Fruit fly (Drosophila melanogaster): ENCODE data around the gene Es2.

Gene Es2

dm6 chrX:8490976-8491345, 29.7 kb downstream of the Es2 start:
- no peak for TF ChIP-seq CG17801 (GFP tag; optimal IDR thresholded peaks at IDR 0.05; ENCODE audit: partially characterized antibody)

DNA sequence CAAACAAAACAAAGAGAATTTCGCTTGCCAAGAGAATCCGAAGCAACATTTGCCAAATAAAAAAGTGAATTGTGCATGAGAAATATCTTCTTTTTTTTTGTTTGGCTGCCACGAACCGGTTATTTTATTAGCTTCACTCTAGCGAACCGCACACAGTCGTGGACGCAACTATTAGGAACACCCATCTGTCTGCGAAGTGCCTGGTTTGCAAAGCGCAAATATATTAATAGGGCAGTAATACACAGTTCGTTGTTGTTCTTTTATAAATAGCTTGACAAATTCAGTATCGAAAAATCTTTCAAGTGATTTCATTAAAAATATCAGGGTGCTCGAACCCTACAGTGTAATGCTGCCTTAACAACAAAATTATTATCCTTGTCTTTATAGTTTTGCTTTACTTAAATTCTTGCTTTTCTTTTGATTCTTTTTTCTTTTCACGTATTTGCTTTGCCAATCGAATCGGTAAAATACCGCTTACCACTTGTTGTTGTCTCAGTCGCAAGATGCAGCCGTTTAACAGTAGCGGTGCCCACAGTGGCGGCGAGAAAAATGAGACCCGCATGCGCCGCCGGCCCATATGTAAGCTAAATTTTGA, 30.3 kb downstream of the Es2 start:
- TF ChIP-seq CG17801 (GFP tag; optimal IDR thresholded peaks at IDR 0.05; ENCODE audit: partially characterized antibody) = no peak

DNA sequence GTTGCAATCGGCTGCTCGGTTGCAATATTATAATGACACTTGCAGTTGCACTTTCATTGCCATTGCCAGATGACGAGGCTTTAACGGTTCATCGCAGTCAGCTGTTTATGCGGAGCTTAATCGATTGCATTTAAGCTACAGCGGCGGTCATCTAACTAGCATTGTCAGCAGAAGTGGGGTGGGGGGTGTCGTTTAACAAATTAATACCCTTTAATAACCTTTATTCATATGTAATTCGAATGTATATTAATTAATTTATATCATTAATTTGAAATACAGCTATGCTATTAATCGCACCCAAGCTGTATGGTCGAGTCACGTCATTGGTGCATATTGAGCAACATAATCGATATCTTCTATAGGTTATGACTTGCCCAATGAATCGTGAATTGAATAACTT, 31.6 kb downstream of the Es2 start:
- no peak for TF ChIP-seq CG17801 (GFP tag; optimal IDR thresholded peaks at IDR 0.05; ENCODE audit: partially characterized antibody)

DNA sequence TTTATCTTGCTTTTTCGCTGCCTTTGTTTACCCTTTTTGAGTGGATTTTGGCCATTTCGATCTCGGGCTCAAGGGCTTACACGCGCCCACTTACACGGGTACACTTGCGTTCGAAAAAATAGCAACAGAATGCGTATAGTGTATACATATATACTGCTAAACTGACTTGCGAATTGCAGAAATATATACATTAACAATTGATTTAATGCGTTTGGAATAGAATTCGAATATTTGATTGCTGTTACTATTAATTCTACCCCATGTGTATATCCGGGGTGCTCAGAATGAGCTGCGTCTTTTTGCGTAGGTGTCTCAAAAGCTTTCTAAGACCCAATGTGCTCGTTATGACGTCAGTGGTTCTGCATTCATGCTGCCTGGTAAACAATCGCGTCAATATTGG, 32.2 kb downstream of the Es2 start:
- TF ChIP-seq CG17801 (GFP tag; optimal IDR thresholded peaks at IDR 0.05; ENCODE audit: partially characterized antibody) = no peak

DNA sequence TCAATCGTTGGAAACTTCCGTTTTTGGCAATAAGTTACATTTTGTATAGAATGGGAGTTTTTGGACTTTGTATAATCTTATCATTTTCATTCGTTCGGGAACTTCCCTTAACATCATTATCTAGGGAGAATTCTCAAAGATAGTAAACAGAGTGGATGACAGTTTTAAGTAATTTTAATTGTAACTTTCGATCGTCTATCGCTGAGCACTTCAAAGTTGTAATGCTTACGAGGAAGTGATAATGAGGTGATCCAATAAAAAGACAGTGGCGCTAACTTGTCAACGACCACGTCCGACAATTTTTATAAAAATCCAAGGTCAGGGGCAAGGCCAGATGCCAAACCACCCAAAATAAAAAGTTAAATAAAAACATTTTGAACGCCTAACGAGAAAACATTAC, 35.1 kb downstream of the Es2 start:
- TF ChIP-seq CG17801 (GFP tag; optimal IDR thresholded peaks at IDR 0.05; ENCODE audit: partially characterized antibody) = no peak

dm6 chrX:8497604-8498232, 36.4 kb downstream of the Es2 start:
- TF ChIP-seq CG17801 (GFP tag; optimal IDR thresholded peaks at IDR 0.05; ENCODE audit: partially characterized antibody) = no peak

DNA sequence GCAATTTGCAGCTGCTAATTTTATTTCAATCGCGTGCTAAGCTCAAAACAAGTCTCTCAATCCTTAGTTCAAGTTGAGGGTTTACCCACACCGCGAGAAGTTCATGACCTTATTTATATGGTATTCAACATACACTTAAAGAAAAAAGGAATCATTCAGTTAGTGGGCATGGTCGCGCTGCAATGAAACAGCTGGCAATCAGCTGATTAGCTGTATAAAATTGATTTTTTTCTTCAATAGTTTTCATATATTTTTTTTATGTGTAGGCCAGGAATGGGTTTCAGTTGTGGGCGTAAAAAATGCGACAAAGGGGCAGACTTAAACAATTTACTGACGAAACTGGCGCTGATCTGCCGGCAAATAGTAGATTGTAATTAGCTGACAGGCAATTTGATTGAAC, 37.9 kb downstream of the Es2 start:
- TF ChIP-seq CG17801 (GFP tag; optimal IDR thresholded peaks at IDR 0.05; ENCODE audit: partially characterized antibody) = no peak

DNA sequence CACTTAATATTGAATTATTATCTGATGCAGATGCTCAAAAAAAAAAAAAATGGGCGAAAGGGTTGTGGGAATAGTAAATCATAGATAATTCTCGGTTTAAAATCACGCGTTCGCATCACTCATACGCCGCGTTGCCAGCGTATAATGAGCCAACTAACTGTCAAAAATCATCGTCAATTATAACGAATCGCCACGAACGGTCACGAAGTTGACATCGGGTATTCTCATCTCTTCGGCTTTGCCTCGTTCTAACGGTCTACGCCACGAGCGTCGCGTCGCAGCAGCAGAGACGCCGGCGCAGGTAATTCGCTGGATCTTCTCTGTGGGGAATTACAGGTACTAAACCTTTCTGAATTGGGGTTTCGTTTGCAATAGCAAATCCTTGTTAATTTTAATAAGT, 40.1 kb downstream of the Es2 start:
- TF ChIP-seq CG17801 (GFP tag; optimal IDR thresholded peaks at IDR 0.05; ENCODE audit: partially characterized antibody) = no peak

- TF ChIP-seq CG17801 (GFP tag; optimal IDR thresholded peaks at IDR 0.05; ENCODE audit: partially characterized antibody) = no peak
These were observed 40.8 kb downstream of the Es2 start for dm6 chrX:8502053-8502452.

DNA sequence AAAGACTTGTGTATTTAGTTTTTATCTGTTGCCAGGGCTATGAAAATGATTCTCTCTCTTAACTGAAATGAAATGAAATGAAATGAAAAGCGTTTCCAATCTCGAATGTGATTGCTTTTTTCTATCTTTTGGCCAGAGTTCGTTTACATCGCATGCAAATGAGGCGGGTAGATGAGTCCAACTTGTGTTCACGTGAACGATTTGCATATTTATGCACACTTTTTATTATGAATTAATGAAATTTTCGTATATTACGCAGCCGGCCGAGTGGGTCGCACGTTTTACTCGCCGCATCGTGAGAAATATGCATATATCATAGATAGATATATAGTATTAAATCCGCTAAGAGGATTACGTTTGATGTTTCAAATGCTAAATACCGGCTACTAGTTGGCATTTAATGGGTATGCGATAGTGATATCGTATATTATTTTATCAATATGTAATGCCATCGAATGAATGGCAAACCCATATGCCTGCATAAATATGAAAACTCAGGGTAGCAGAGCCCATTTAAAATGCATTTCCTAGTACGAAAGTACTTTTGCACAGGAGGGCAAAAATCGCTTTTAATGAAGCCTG, 43.8 kb downstream of the Es2 start:
- no peak for TF ChIP-seq CG17801 (GFP tag; optimal IDR thresholded peaks at IDR 0.05; ENCODE audit: partially characterized antibody)

- no peak for TF ChIP-seq CG17801 (GFP tag; optimal IDR thresholded peaks at IDR 0.05; ENCODE audit: partially characterized antibody)
These were observed 49.5 kb downstream of the Es2 start for dm6 chrX:8510731-8511130.

DNA sequence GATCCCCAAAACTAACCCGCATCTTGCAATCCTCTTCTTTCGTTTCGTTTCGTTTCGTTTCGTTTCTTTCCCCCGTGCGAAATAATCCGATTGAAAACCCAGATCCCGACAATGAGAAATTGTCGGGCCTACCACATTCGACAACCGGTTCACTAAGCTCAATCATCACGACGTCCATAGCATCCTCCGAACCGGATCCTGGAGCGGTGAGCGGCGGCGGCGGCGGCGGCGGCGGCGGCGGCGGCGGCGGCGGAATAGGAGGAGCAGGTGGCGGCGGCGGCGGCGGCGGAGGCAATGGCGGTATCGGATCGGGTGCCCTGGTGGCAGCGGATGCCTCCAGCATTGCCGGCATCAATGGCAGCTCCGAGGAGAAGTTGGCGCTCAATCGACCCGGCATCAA, 51.0 kb downstream of the Es2 start:
- no peak for TF ChIP-seq CG17801 (GFP tag; optimal IDR thresholded peaks at IDR 0.05; ENCODE audit: partially characterized antibody)
